Fruit fly (Drosophila melanogaster): ENCODE measurements around the gene CG9192.

The CG9192 gene

DNA sequence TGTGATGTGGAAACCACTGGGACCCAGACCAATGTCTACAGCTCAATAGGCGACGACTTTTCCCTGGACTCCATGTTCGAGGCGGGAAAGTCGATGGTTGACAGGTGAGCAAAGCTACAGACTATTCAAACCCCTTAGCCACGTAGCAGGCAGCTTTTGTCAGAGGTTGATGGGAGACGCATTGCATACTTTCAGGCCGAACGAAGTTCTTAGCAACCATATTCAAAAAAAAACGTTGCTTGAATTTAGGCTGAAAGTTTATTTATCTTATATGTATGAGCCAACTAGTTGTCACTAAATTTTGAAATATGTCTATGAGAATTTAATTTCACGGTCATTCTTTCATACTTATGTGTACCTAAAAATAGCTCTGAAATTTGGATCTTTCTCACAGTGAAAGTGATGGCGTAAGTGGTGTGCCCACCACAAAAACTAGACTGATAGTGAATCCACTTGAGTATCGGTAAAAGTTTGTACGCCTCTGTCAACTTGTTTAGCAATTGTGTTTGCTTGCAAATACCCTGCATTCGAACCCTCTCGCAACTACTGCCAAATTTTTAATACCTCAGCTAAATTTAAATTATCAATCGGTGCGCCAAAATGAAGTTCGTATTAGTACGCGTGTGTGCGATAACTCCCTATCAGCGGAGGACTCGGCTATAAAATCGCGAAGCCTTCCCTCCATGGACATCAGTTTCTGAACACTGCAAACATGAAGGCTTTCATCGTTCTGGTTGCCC, 31.3 kb downstream of the CG9192 start, which contains the start of gene LysB:
TSS of gene LysB (plus strand) at position 690 of the 740 bp plus-strand sequence.
- TF ChIP-seq insv (optimal IDR thresholded peaks at IDR 0.05) (no peak), ttk (optimal IDR thresholded peaks at IDR 0.05) (no peak), psq (optimal IDR thresholded peaks at IDR 0.05) (no peak), h (optimal IDR thresholded peaks at IDR 0.05) (no peak), Myc (optimal IDR thresholded peaks at IDR 0.05) (no peak), Sin3A (optimal IDR thresholded peaks at IDR 0.05) (no peak)

DNA sequence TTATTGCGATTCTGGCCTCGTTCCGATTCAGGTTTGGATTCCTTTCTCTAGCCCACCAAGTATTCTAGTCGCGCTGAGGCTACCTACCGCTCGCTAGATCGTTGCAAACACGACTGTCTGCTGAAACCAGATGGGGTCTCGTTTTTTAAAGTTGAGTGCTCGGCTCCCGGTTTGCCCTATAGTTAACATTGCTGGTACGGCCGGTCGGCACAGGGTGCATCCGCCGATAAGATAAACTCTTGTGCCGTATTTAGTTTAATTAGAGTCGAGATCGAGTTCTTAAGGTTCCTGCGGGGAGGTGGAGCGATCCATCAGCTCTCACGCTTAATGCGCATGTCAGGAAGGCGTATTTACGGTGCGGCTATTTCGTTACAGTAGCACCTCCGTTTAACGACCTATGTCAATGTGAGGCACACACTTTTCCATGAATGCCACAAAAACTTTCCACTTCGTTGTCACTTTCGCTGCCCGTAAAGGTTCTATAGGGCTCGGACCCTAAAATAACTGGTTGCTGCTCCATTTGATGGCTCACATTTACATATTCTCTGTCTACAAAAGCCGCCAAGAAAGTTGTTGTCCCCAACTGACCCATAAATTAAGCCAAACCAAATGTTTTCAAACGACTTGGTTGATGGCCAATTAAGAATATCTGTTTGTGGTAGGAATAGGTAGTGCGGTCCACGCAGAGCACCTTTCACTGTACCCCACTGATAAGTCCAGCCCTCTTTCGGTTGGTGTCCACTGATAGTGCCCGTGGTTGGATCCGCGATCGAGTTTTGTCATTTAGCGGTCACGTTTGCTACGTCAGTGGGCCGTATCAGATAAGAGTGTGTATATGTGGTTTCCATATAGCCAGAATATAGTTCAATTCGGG, 33.2 kb downstream of the CG9192 start, which contains the start of gene CG9119:
TSS of gene CG9119 (minus strand) at position 122 of the 874 bp plus-strand sequence.
- no peak for TF ChIP-seq Sin3A (optimal IDR thresholded peaks at IDR 0.05)
- TF ChIP-seq psq (optimal IDR thresholded peaks at IDR 0.05) = no peak
- no peak for TF ChIP-seq Myc (optimal IDR thresholded peaks at IDR 0.05)
- TF ChIP-seq insv (optimal IDR thresholded peaks at IDR 0.05) = no peak
- no peak for TF ChIP-seq ttk (optimal IDR thresholded peaks at IDR 0.05)
- TF ChIP-seq h (optimal IDR thresholded peaks at IDR 0.05) = no peak

DNA sequence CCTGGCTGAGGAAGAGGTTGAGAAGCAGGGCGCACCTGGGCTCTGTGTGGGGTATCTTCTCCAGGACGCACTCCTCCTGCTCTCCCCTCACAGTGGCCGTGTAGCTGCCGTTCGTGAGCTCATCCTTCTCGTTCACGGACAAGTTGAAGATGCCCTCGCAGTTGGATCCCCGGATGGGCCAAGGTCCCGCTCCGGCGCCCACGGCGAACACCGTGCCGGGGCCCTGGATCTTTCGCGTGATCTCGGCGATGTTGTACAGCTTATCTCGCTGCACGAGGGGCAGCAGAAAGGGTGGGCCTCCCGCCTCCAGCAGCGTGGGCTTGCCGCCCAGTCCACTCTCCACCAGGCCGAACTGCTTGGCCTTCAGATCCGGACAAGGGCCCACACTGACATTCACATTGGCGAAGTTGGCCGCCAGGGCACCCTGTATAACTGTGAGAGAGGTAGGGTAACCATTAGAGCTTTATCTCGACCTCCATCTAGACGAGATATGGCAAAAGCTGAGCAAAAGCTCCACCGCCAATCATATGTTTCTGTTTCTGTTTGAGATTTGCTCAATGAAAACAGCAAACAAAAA, 34.2 kb downstream of the CG9192 start:
- no peak for TF ChIP-seq psq (optimal IDR thresholded peaks at IDR 0.05)
- TF ChIP-seq insv (optimal IDR thresholded peaks at IDR 0.05) = no peak

DNA sequence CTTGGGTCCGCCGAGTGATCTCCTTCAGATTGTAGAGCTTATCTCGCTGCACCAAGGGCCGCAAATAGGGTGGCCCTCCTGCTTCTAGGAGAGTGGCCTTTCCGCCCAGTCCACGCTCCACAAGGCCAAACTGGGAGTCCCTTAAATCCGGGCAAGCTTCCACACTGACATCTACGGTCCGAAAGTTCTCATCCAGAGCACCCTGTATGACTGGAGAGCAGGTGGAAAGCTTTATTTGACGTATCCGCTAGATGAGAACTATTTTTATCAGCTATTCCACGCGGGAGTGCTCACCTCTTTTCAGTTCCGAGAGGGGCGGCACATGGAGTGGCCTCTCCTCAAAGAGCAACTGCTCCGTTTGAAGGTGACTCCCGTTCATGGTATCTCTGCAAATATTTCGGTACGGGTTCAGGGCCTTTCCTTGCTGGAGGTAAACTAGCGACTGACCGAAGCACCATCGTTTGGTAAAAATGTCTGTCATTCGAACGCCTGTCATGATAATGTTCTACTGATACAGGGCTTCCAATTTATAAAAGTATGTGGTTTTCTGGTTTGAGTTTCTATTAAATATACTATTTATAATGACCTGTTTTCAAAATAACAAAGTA, 35.4 kb downstream of the CG9192 start, which contains the start of gene meep:
TSS of gene meep (minus strand) at position 449 of the 608 bp plus-strand sequence.
- TF ChIP-seq h (optimal IDR thresholded peaks at IDR 0.05) (no peak), psq (optimal IDR thresholded peaks at IDR 0.05) (no peak), Sin3A (optimal IDR thresholded peaks at IDR 0.05) (no peak), ttk (optimal IDR thresholded peaks at IDR 0.05) (no peak), Myc (optimal IDR thresholded peaks at IDR 0.05) (no peak)

DNA sequence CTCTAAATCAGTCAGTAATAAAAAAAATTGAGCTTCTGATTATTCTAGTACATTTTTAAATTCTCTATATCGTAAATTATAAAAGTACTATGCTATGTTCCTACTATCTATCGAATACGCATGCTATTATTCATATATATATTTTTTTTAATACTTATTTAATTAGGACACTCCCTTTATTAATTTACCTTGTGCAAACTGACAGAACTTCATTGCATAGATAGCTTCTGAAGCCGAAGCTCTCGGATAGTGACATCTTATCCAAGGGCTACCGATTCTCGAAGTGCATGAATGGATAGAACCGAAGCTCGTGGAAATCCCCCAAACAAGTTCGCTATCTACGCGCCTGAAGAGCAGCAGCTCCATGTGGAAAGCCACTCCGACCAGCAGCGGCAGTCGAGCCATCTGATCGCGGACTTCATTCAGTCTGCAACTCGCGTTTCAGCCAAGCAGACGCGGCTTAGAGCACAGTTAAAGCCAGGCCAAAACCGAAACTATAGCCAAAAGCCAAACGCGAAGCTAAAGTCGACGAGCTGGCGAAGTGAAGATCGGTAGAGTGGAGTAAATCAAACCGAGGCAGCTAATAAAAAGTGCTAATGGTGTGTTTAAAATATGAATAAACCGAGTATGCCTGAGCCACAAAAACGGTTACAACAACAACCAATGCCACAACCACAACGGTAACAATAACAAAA, 37.6 kb downstream of the CG9192 start, which contains the start of gene mwh:
TSS of gene mwh (plus strand) at position 430 of the 695 bp plus-strand sequence.
- no peak for TF ChIP-seq psq (optimal IDR thresholded peaks at IDR 0.05)
- TF ChIP-seq ttk (optimal IDR thresholded peaks at IDR 0.05) = no peak
- no peak for TF ChIP-seq h (optimal IDR thresholded peaks at IDR 0.05)

DNA sequence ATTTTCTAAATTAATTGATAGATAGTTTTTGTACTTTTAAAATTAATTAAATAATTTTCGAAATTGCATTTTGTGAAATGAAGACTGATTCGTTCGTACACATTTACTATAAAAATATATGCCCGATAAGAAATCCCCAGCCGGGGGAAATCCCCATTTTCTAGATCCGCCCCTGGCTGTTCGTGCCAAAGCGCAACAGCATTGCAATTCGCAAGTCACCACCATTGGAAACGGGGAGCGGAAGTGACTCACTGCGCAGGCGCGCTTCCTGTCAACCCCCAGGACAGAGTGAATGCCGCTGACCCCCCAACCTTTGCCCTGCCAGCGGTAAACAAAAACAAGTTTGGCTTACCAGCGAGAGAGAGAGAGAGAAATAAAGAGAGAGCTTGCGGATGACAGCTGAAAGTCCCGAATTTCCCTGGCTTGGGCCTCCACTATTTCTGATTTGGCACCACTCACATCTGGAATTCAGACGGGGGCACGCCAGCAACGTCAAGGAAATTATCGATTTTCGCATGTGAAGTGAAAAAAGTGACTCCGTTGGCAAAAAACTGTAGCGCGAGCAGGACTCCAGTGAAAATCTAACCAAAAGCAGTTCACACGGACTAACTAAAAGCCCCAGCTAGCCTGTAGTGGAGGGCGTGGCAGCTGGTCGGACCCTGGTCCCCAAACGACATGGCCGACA, 42.1 kb downstream of the CG9192 start, which contains the start of gene Aplip1:
TSS of gene Aplip1 (plus strand) at position 450 of the 685 bp plus-strand sequence.
- TF ChIP-seq insv (optimal IDR thresholded peaks at IDR 0.05) (no peak), h (optimal IDR thresholded peaks at IDR 0.05) (no peak), ttk (optimal IDR thresholded peaks at IDR 0.05) (no peak), Myc (optimal IDR thresholded peaks at IDR 0.05) (no peak), Sin3A (optimal IDR thresholded peaks at IDR 0.05) (no peak), psq (optimal IDR thresholded peaks at IDR 0.05) (no peak)

DNA sequence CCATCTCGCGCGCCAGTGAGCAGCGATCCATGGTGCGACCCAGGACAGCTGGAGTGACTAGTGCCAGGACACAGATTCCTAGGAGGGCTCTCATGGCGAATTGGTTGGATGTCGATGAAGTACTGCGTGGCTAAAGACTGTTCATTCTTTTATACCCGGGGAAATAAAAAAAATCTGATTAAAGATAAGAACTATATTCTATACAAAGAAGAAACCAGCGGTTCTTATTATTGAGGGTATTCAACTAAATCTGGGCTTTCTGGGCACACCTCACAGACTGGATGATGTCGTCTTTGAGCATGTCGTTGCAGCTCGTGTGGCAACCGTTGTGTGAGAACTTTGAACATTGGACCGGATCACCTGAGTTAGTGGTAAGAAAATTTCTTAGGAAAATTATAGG, 42.9 kb downstream of the CG9192 start, which contains the start of gene LysX:
TSS of gene LysX (minus strand) at position 101 of the 400 bp plus-strand sequence.
- TF ChIP-seq Sin3A (optimal IDR thresholded peaks at IDR 0.05) (no peak), Myc (optimal IDR thresholded peaks at IDR 0.05) (no peak)

DNA sequence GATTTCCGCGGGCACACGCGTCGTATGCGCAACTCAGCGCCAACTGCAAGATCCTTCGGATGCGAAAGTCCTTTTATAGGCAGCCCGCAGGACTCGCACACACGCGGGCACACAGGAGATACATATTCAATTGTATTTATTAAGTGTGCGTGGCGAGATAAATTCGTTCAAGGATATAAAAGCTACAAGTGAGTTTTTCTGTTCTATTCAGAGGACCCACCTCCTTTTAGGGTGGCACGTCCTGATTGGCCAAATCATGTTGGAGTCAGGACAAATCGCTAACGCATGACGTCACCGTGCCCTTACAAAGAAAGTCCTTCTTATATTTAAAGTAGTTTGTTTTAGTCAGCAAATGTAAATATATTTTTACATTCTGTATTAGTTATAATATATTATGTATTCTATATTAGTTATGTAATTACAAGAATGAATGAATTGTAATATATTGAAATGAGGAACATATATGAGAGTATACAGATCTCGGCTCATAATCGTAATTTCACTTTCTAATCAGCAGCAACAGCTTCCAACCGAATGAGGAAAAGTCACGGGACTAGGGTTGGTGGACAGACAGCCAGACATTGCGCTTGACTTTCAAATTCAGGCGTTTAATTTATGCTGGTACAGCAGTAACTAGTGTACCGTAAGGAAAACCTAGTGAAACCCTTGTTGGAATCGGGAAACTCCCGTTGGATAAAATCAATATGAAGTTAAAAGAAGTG, 44.8 kb downstream of the CG9192 start, which contains the start of gene Trhn:
TSS of gene Trhn (minus strand) at position 51 of the 722 bp plus-strand sequence.
- TF ChIP-seq Myc (optimal IDR thresholded peaks at IDR 0.05) (no peak), h (optimal IDR thresholded peaks at IDR 0.05) (no peak), ttk (optimal IDR thresholded peaks at IDR 0.05) (no peak), insv (optimal IDR thresholded peaks at IDR 0.05) (no peak), psq (optimal IDR thresholded peaks at IDR 0.05) (no peak), Sin3A (optimal IDR thresholded peaks at IDR 0.05) (no peak)

DNA sequence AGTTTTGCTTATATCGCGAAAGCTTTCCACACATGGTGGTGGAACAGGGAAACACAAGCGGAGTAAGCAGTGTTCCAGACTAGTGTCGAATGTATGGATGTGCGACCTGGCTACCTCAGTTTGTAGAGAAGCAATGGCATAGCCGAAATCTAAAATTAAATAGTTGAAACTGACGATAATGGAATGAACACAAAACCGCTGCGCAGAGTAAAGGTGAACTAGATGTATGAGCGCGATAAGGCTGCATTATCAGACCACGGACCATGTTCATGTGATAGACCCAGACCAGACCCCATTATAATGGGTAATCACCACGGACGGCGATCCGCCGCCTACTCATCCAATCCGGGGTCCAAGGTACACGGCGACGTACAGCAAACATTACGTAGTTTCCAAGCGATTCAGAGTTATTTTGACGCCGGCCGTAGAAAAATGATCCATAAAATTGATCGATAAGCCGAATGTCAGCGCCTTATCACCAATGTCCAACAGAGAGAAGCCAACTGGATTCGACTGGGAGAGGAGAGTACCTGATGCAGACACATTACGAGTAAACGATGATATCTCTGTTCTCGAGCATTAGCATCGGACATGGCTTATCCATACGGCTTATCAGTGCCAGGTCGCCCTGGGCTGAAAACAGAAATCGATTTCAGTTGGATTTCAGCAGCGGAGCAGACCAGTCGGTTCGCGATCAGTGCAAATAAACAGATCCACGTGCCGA, 49.0 kb downstream of the CG9192 start, which contains the start of gene CG13912:
TSS of gene CG13912 (plus strand) at position 653 of the 724 bp plus-strand sequence.
- TF ChIP-seq Myc (optimal IDR thresholded peaks at IDR 0.05) (no peak), h (optimal IDR thresholded peaks at IDR 0.05) (no peak), Sin3A (optimal IDR thresholded peaks at IDR 0.05) (no peak), ttk (optimal IDR thresholded peaks at IDR 0.05) (no peak), insv (optimal IDR thresholded peaks at IDR 0.05) (no peak), psq (optimal IDR thresholded peaks at IDR 0.05) (no peak)

Data from Kc167 (cell line).